Fruit fly (Drosophila melanogaster) whole organism, prepupa: ENCODE data around the gene Pss.

Experiments
- Blimp-1 ChIP-seq: fragments of 200-800 bp; sonication (Bioruptor generic); optimal IDR thresholded peaks from 3 replicates; lab custom pipeline; 2017; ENCODE audit warnings: missing biosample characterization, missing genetic modification characterization, mild to moderate bottlenecking, moderate library complexity, missing genetic modification reagents
- CG10669 ChIP-seq: fragments of 200-800 bp; sonication (Bioruptor generic); optimal IDR thresholded peaks from 3 replicates; lab custom pipeline; 2018; ENCODE audit warnings: missing biosample characterization, mild to moderate bottlenecking, missing genetic modification characterization, moderate library complexity
- CG11762 ChIP-seq: fragments of 200-800 bp; sonication (Bioruptor generic); optimal IDR thresholded peaks from 3 replicates; lab custom pipeline; 2016; ENCODE audit warnings: missing biosample characterization, missing genetic modification characterization; ENCODE audit not compliant: insufficient read depth
- CG11902 ChIP-seq: fragments of 200-800 bp; sonication (Bioruptor generic); optimal IDR thresholded peaks from 3 replicates; lab custom pipeline; 2016; ENCODE audit warnings: missing biosample characterization, missing genetic modification characterization
- CG15336 ChIP-seq: fragments of 200-800 bp; sonication (Bioruptor generic); IDR thresholded peaks from 2 replicates; pipeline ENCODE4 v1.3.6; 2022; ENCODE audit warnings: missing biosample characterization, missing genetic modification characterization
- CG6163 ChIP-seq: fragments of 200-800 bp; sonication (Bioruptor generic); IDR thresholded peaks from 3 replicates; pipeline ENCODE4 v1.3.6; 2022; ENCODE audit warnings: missing biosample characterization, missing genetic modification characterization
- CG6792 ChIP-seq: fragments of 200-800 bp; sonication (Bioruptor generic); optimal IDR thresholded peaks from 3 replicates; lab custom pipeline; 2016; ENCODE audit warnings: missing biosample characterization, missing genetic modification characterization
- Eip93F ChIP-seq: fragments of 200-800 bp; sonication (Bioruptor generic); optimal IDR thresholded peaks from 2 replicates; lab custom pipeline; 2016; ENCODE audit warnings: missing biosample characterization, mild to moderate bottlenecking, missing genetic modification characterization
- Hr38 ChIP-seq: sonication (Bioruptor generic); optimal IDR thresholded peaks from 2 replicates; lab custom pipeline; 2016; ENCODE audit warnings: missing biosample characterization, missing genetic modification characterization
- Lpt ChIP-seq: fragments of 200-800 bp; sonication (Bioruptor generic); optimal IDR thresholded peaks from 3 replicates; lab custom pipeline; 2016; ENCODE audit warnings: missing biosample characterization, missing genetic modification characterization
- OdsH ChIP-seq: fragments of 200-800 bp; sonication (Bioruptor generic); optimal IDR thresholded peaks from 3 replicates; lab custom pipeline; 2016; ENCODE audit warnings: missing biosample characterization, missing genetic modification characterization
- dac ChIP-seq: fragments of 200-800 bp; sonication (Bioruptor generic); optimal IDR thresholded peaks from 2 replicates; lab custom pipeline; 2017; ENCODE audit warnings: missing biosample characterization, mild to moderate bottlenecking, missing genetic modification characterization
- fkh ChIP-seq: fragments of 200-800 bp; sonication (Bioruptor generic); optimal IDR thresholded peaks from 3 replicates; lab custom pipeline; 2017; ENCODE audit warnings: missing biosample characterization, mild to moderate bottlenecking, missing genetic modification characterization, moderate library complexity
- vri ChIP-seq: fragments of 200-800 bp; sonication (Bioruptor generic); optimal IDR thresholded peaks from 3 replicates; lab custom pipeline; 2016; ENCODE audit warnings: missing biosample characterization, mild to moderate bottlenecking, missing genetic modification characterization

dm6 chr3L:20529918-20530317 is 3.9 kb upstream of the Pss start:
- no peak for TF ChIP-seq OdsH
- TF ChIP-seq CG11762 (GFP tag; lab: Kevin White, UChicago): no peak
- no peak for TF ChIP-seq fkh (GFP tag; lab: Kevin White, UChicago)
- no peak for TF ChIP-seq Hr38 (GFP tag; lab: Kevin White, UChicago)
- TF ChIP-seq Eip93F (GFP tag; lab: Kevin White, UChicago): no peak
- TF ChIP-seq Lpt (GFP tag; lab: Kevin White, UChicago): no peak
- TF ChIP-seq CG15336 (GFP tag; lab: Robert Waterston, UW): no peak
- no peak for TF ChIP-seq CG6163
- no peak for TF ChIP-seq CG10669 (GFP tag; lab: Kevin White, UChicago)
- TF ChIP-seq Blimp-1 (GFP tag; lab: Kevin White, UChicago): no peak
- TF ChIP-seq dac (GFP tag; lab: Kevin White, UChicago): no peak
- no peak for TF ChIP-seq vri (GFP tag; lab: Kevin White, UChicago)
- no peak for TF ChIP-seq CG11902 (GFP tag; lab: Kevin White, UChicago)
- no peak for TF ChIP-seq CG6792 (GFP tag; lab: Kevin White, UChicago)
